Fruit fly (Drosophila melanogaster): ENCODE data around the gene twin.

twin gene

DNA sequence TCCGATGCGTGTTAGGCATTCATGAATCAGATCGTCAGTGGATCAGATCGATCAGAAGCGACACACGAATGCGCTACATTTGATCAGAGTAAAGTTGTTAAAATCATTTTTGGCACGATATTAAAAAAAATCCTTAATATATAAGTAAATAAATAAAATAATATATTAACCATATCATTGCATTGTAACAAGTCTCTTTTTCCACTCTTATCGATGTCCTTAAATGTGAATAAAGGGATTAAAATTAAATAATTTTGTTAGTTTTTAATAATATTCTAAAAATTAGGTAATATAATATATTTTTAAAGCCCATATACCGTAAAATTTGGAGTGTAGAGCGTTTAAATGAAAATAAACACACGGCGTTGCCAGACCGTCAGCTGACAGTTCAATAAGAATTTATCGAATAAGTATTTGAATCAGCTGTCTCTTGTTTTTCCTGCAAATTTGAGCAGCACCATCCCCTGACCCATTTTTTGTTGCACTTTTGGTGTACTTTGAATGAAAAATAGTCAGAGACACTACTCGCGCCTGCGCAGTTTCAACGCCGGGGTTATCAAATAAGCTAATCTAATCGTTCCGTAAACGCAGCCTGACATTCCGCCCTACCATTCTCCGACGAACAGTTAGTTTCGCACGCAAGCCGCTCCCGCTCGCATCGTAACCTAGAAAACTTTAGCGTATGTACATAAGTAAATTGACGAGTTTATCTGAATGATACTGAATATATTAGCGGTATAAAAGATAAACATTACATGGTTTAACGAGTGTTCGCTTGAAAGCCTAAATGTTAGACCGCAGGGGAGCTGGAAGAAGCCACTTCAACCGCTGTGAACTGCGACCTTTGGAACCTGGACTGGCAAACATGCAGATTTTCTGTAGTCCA, 69.6 kb downstream of the twin start, which contains the start of the genes p38a and CG6178 (continued):
- TF ChIP-seq CG4730 (GFP tag; IDR thresholded peaks at IDR 0.05) (peak; percentile 96), ara (GFP tag; IDR thresholded peaks at IDR 0.05) (peak; percentile 88), fd96Cb (tag; optimal IDR thresholded peaks at IDR 0.05) (peak; percentile 98), dmrt99B (tag; optimal IDR thresholded peaks at IDR 0.05) (peak; percentile 99), CHES-1-like (GFP tag; optimal IDR thresholded peaks at IDR 0.05) (peak; percentile 15), CG3065 (GFP tag; optimal IDR thresholded peaks at IDR 0.05) (peak; percentile 77), CG10321 (GFP tag; IDR thresholded peaks at IDR 0.05) (peak; percentile 77; the same call in 1 of the 2 replicates), twi (tag; optimal IDR thresholded peaks at IDR 0.05) (peak; percentile 95), CG12744 (GFP tag; optimal IDR thresholded peaks at IDR 0.05) (no peak), CG9797 (GFP tag; optimal IDR thresholded peaks at IDR 0.05) (peak; percentile 7), Chrac-16 (GFP tag; optimal IDR thresholded peaks at IDR 0.05) (peak; percentile 89), CG30020 (tag; optimal IDR thresholded peaks at IDR 0.05) (peak; percentile 88), CTCF (GFP tag; optimal IDR thresholded peaks at IDR 0.05) (peak; percentile 48), usp (GFP tag; optimal IDR thresholded peaks at IDR 0.05) (no peak), lab (GFP tag; optimal IDR thresholded peaks at IDR 0.05) (peak; percentile 98), CG14050 (GFP tag; IDR thresholded peaks at IDR 0.05) (peak; percentile 96), ranshi (GFP tag; IDR thresholded peaks at IDR 0.05) (peak; percentile 97), NK7.1 (GFP tag; optimal IDR thresholded peaks at IDR 0.05) (no peak), tna (GFP tag; IDR thresholded peaks at IDR 0.05; ENCODE audit: partially characterized antibody) (no peak), Rx (GFP tag; IDR thresholded peaks at IDR 0.05) (peak; percentile 88), prd (optimal IDR thresholded peaks at IDR 0.05) (no peak), prd (GFP tag; IDR thresholded peaks at IDR 0.05) (peak; percentile 97), Fer2 (tag; optimal IDR thresholded peaks at IDR 0.05) (peak; percentile 97), row (GFP tag; IDR thresholded peaks at IDR 0.05) (peak; percentile 97), sna (GFP tag; IDR thresholded peaks at IDR 0.05; ENCODE audit: partially characterized antibody) (no peak), jigr1 (GFP tag; IDR thresholded peaks at IDR 0.05) (peak; percentile 91; the same call in 2 of the 3 replicates), salm (tag; optimal IDR thresholded peaks at IDR 0.05) (peak; percentile 96), CG30431 (GFP tag; optimal IDR thresholded peaks at IDR 0.05) (peak; percentile 95), Hr3 (GFP tag; optimal IDR thresholded peaks at IDR 0.05) (peak; percentile 99), bcd (GFP tag; optimal IDR thresholded peaks at IDR 0.05) (peak; percentile 98), emc (GFP tag; optimal IDR thresholded peaks at IDR 0.05) (peak; percentile 49), Ptx1 (GFP tag; IDR thresholded peaks at IDR 0.05) (peak; percentile 99), CG7987 (GFP tag; optimal IDR thresholded peaks at IDR 0.05) (peak; percentile 89), dan (GFP tag; IDR thresholded peaks at IDR 0.05) (0 out of 2 replicates have a peak, but pooled peaks have one; percentile 29), Ets97D (GFP tag; optimal IDR thresholded peaks at IDR 0.05) (peak; percentile 50), CG6175 (GFP tag; IDR thresholded peaks at IDR 0.05) (peak; percentile 91), pros (GFP tag; optimal IDR thresholded peaks at IDR 0.05) (no peak), B-H2 (GFP tag; optimal IDR thresholded peaks at IDR 0.05) (peak; percentile 96), E2f1 (GFP tag; IDR thresholded peaks at IDR 0.05) (peak; percentile 97), CG6254 (GFP tag; optimal IDR thresholded peaks at IDR 0.05) (peak; percentile 88), CG16779 (GFP tag; IDR thresholded peaks at IDR 0.05) (peak; percentile 79), Myb (GFP tag; optimal IDR thresholded peaks at IDR 0.05) (peak; percentile 33), caup (GFP tag; optimal IDR thresholded peaks at IDR 0.05; ENCODE audit: severe bottlenecking) (peak; percentile 96), ewg (GFP tag; optimal IDR thresholded peaks at IDR 0.05) (peak; percentile 92), tio (GFP tag; optimal IDR thresholded peaks at IDR 0.05) (peak; percentile 92), CG31388 (GFP tag; optimal IDR thresholded peaks at IDR 0.05) (peak; percentile 63), CG5245 (GFP tag; optimal IDR thresholded peaks at IDR 0.05) (peak; percentile 82), lola (GFP tag; optimal IDR thresholded peaks at IDR 0.05) (peak in 1 of 3 experiments; percentile 94), ERR (GFP tag; optimal IDR thresholded peaks at IDR 0.05) (no peak)
